Fruit fly (Drosophila melanogaster): ENCODE measurements around the gene CG43145.

Gene CG43145

DNA sequence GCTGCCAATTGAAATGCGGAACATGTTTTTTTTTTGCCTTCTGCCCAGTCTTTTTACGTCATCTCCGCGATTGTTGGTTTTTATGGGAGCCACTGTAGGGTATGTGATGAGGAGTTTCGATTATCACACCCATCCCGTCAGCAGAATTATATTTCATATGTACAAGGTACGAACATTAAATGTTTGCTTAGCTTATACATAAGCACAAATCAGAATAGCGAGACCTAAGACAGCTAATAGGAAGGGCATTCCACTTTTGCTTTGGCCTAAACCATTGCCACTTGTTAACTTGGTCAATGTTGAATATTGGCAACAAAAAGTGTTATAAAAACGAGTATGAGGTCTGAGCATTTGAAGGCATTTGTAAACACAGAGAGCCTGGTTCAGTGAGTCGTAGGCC, 1.6 kb downstream of the CG43145 start, which contains the start of gene CG2816 (continued):
- TF ChIP-seq Atf3 (GFP tag; optimal IDR thresholded peaks at IDR 0.05), result peak; percentile 26
- TF ChIP-seq HHEX (GFP tag; optimal IDR thresholded peaks at IDR 0.05), result peak; percentile 35
- peak; percentile 52 for TF ChIP-seq Hr3 (GFP tag; optimal IDR thresholded peaks at IDR 0.05)
- TF ChIP-seq Hmr (GFP tag; optimal IDR thresholded peaks at IDR 0.05), result peak; percentile 80
- peak; percentile 89 for TF ChIP-seq vfl (GFP tag; optimal IDR thresholded peaks at IDR 0.05)
- no peak for TF ChIP-seq Scr (GFP tag; IDR thresholded peaks at IDR 0.05; ENCODE audit: partially characterized antibody)
- no peak for TF ChIP-seq sc (optimal IDR thresholded peaks at IDR 0.05)
- TF ChIP-seq sc (GFP tag; optimal IDR thresholded peaks at IDR 0.05), result no peak
- no peak for TF ChIP-seq MTF-1 (GFP tag; optimal IDR thresholded peaks at IDR 0.05; ENCODE audit: borderline replicate concordance)
- peak; percentile 68 for TF ChIP-seq ems (GFP tag; optimal IDR thresholded peaks at IDR 0.05)
- no peak for TF ChIP-seq bbx (GFP tag; IDR thresholded peaks at IDR 0.05; ENCODE audit: partially characterized antibody)
- TF ChIP-seq CG6272 (GFP tag; IDR thresholded peaks at IDR 0.05), result no peak

DNA sequence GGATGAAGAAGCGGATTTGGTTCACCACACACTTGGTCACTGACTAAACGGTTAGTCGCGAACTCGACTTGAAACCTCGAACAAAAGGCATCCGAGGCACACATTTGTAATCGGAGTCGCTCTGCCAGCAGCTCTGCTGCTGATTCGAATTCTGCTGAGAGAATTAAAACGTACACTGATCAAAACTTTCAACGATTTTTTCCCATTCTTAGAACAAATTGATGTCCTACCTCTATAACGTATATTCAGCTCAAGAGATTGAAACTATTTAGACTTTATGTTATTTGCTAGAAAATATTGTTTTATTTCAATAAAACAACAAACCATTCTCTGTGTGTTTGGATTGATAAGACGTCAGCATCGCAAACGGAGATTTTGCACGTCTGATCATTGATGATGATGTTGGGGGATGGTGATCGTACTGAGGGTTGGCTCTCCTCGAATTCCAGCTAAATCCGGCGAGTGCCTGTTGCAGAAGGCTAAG, 3.9 kb downstream of the CG43145 start, which contains the start of gene CG31778:
CG31778 (minus strand) TSS at position 51 of the 484 bp plus-strand sequence.
- TF ChIP-seq prd (optimal IDR thresholded peaks at IDR 0.05), result no peak
- 0 out of 3 replicates have a peak, but pooled peaks have one; percentile 11 for TF ChIP-seq prd (GFP tag; IDR thresholded peaks at IDR 0.05)
- no peak for TF ChIP-seq Doc3 (GFP tag; IDR thresholded peaks at IDR 0.05; ENCODE audit: partially characterized antibody)
- peak; percentile 49 for TF ChIP-seq corto (GFP tag; optimal IDR thresholded peaks at IDR 0.05)
- peak; percentile 12 for TF ChIP-seq Hmr (GFP tag; optimal IDR thresholded peaks at IDR 0.05)
- TF ChIP-seq nerfin-1 (tag; optimal IDR thresholded peaks at IDR 0.05), result no peak
- 0 out of 2 replicates have a peak, but pooled peaks have one; percentile 19 for TF ChIP-seq H2.0 (GFP tag; IDR thresholded peaks at IDR 0.05)
- TF ChIP-seq C15 (GFP tag; IDR thresholded peaks at IDR 0.05), result no peak
- TF ChIP-seq CG1832 (GFP tag; optimal IDR thresholded peaks at IDR 0.05), result no peak
- TF ChIP-seq sug (tag; optimal IDR thresholded peaks at IDR 0.05), result peak; percentile 20
- TF ChIP-seq CG12769 (tag; optimal IDR thresholded peaks at IDR 0.05), result peak; percentile 35
- peak; percentile 12 for TF ChIP-seq Meics (GFP tag; optimal IDR thresholded peaks at IDR 0.05)
- TF ChIP-seq CG7928 (GFP tag; optimal IDR thresholded peaks at IDR 0.05), result no peak
- no peak for TF ChIP-seq ken (GFP tag; IDR thresholded peaks at IDR 0.05)
- TF ChIP-seq CG2678 (tag; optimal IDR thresholded peaks at IDR 0.05), result peak; percentile 41
- TF ChIP-seq CG2120 (GFP tag; optimal IDR thresholded peaks at IDR 0.05), result peak; percentile 56
- no peak for TF ChIP-seq croc (GFP tag; conservative IDR thresholded peaks at IDR 0.05)
- peak; percentile 72 for TF ChIP-seq Med (GFP tag)
- TF ChIP-seq Dref (GFP tag; IDR thresholded peaks at IDR 0.05), result no peak
- TF ChIP-seq D (optimal IDR thresholded peaks at IDR 0.05), result no peak
- no peak for TF ChIP-seq D (GFP tag; optimal IDR thresholded peaks at IDR 0.05)
- no peak for TF ChIP-seq CG4424 (GFP tag; optimal IDR thresholded peaks at IDR 0.05)
- TF ChIP-seq Atf6 (GFP tag; IDR thresholded peaks at IDR 0.05), result peak; percentile 44; the same call in 1 of the 2 replicates
- peak; percentile 22 for TF ChIP-seq Fer1 (GFP tag; optimal IDR thresholded peaks at IDR 0.05)
- TF ChIP-seq CG15514 (GFP tag; optimal IDR thresholded peaks at IDR 0.05), result peak; percentile 5
- no peak for TF ChIP-seq Rx (GFP tag; IDR thresholded peaks at IDR 0.05)
- TF ChIP-seq CG18599 (GFP tag; optimal IDR thresholded peaks at IDR 0.05), result peak; percentile 60
- TF ChIP-seq Adf1 (GFP tag; IDR thresholded peaks at IDR 0.05), result peak; percentile 47; the same call in 1 of the 2 replicates
- TF ChIP-seq sisA (GFP tag; IDR thresholded peaks at IDR 0.05), result no peak
- no peak for TF ChIP-seq Gug (GFP tag; IDR thresholded peaks at IDR 0.05)
- peak; percentile 26 for TF ChIP-seq lab (GFP tag; optimal IDR thresholded peaks at IDR 0.05)
- TF ChIP-seq eyg (GFP tag; optimal IDR thresholded peaks at IDR 0.05), result no peak
- TF ChIP-seq CG8290 (GFP tag; optimal IDR thresholded peaks at IDR 0.05), result no peak
- TF ChIP-seq CG8290 (tag; optimal IDR thresholded peaks at IDR 0.05), result peak in 1 of 2 experiments; percentile 36
- no peak for TF ChIP-seq Aef1 (GFP tag; IDR thresholded peaks at IDR 0.05)
- peak; percentile 35; the same call in 1 of the 2 replicates for TF ChIP-seq Ptx1 (GFP tag; IDR thresholded peaks at IDR 0.05)
- peak; percentile 25 for TF ChIP-seq cwo (GFP tag; optimal IDR thresholded peaks at IDR 0.05)
- peak; percentile 71 for TF ChIP-seq Drgx (GFP tag; IDR thresholded peaks at IDR 0.05)
- peak; percentile 46 for TF ChIP-seq gem (tag; optimal IDR thresholded peaks at IDR 0.05)
